Worm (Caenorhabditis elegans) whole organism, late embryonic: ENCODE measurements around the gene Y94H6A.12.

Source experiments
- C38D4.7 ChIP-seq: fragments of 200-800 bp; sonication (Bioruptor generic); optimal IDR thresholded peaks from 2 replicates; lab custom pipeline; 2018; ENCODE audit warnings: mild to moderate bottlenecking, missing genetic modification characterization, moderate library complexity, missing compliant biosample characterization
- K09A11.1 ChIP-seq: sonication (generic microtip); optimal IDR thresholded peaks from 2 replicates; lab custom pipeline; 2017; ENCODE audit warnings: antibody characterized with exemption, mild to moderate bottlenecking, missing genetic modification characterization, missing compliant biosample characterization; ENCODE audit not compliant: insufficient read depth
- T23F11.4 ChIP-seq: fragments of 200-800 bp; sonication (Bioruptor generic); optimal IDR thresholded peaks from 2 replicates; lab custom pipeline; 2018; ENCODE audit warnings: mild to moderate bottlenecking, missing genetic modification characterization, missing compliant biosample characterization
- Y22D7AL.16 ChIP-seq: sonication (generic microtip); optimal IDR thresholded peaks from 2 replicates; lab custom pipeline; 2016; ENCODE audit warnings: missing genetic modification characterization, missing compliant biosample characterization
- ahr-1 ChIP-seq: sonication (generic microtip); optimal IDR thresholded peaks from 2 replicates; lab custom pipeline; 2016; ENCODE audit warnings: missing genetic modification characterization, missing compliant biosample characterization
- ceh-18 ChIP-seq: sonication (generic microtip); optimal IDR thresholded peaks from 2 replicates; lab custom pipeline; 2016; ENCODE audit warnings: missing genetic modification characterization, missing compliant biosample characterization
- ceh-19 ChIP-seq: fragments of 200-800 bp; sonication (Bioruptor generic); optimal IDR thresholded peaks from 2 replicates; lab custom pipeline; 2018; ENCODE audit warnings: mild to moderate bottlenecking, missing genetic modification characterization, missing compliant biosample characterization
- ceh-2 ChIP-seq: sonication (generic microtip); optimal IDR thresholded peaks from 2 replicates; lab custom pipeline; 2016; ENCODE audit warnings: missing genotype, missing genetic modification characterization, missing compliant biosample characterization
- ceh-22 ChIP-seq: sonication (generic microtip); optimal IDR thresholded peaks from 2 replicates; lab custom pipeline; 2017; ENCODE audit warnings: missing biosample characterization, missing genetic modification characterization
- ceh-24 ChIP-seq: sonication (generic microtip); optimal IDR thresholded peaks from 2 replicates; lab custom pipeline; 2016; ENCODE audit warnings: mild to moderate bottlenecking, missing genetic modification characterization, missing compliant biosample characterization
- ceh-31 ChIP-seq: sonication (generic microtip); optimal IDR thresholded peaks from 2 replicates; lab custom pipeline; 2016; ENCODE audit warnings: missing genetic modification characterization, missing compliant biosample characterization
- ceh-34 ChIP-seq: sonication (generic microtip); optimal IDR thresholded peaks from 2 replicates; lab custom pipeline; 2016; ENCODE audit warnings: mild to moderate bottlenecking, missing genetic modification characterization, missing compliant biosample characterization
- ceh-45 ChIP-seq: fragments of 200-800 bp; sonication (Bioruptor generic); IDR thresholded peaks from 2 replicates; pipeline ENCODE4 v1.3.6; 2022; ENCODE audit warnings: missing genetic modification reagents, missing genetic modification characterization, missing compliant biosample characterization
- ceh-48 ChIP-seq: sonication (generic microtip); optimal IDR thresholded peaks from 2 replicates; lab custom pipeline; 2016; ENCODE audit warnings: missing genetic modification characterization, inconsistent platforms, missing compliant biosample characterization
- ceh-9 ChIP-seq: sonication (generic microtip); optimal IDR thresholded peaks from 2 replicates; lab custom pipeline; 2016; ENCODE audit warnings: mild to moderate bottlenecking, missing genetic modification characterization, inconsistent platforms, missing compliant biosample characterization
- che-1 ChIP-seq: sonication (generic microtip); optimal IDR thresholded peaks from 2 replicates; lab custom pipeline; 2016; ENCODE audit warnings: mild to moderate bottlenecking, missing genetic modification characterization, missing compliant biosample characterization
- dmd-4 ChIP-seq: sonication (generic microtip); optimal IDR thresholded peaks from 2 replicates; lab custom pipeline; 2016; ENCODE audit warnings: borderline replicate concordance, missing genetic modification characterization, missing compliant biosample characterization
- elt-2 ChIP-seq: sonication (generic microtip); optimal IDR thresholded peaks from 2 replicates; lab custom pipeline; 2016; ENCODE audit warnings: missing genetic modification reagents, missing genetic modification characterization, missing compliant biosample characterization
- ets-4 ChIP-seq: sonication (generic microtip); optimal IDR thresholded peaks from 2 replicates; lab custom pipeline; 2016; ENCODE audit warnings: missing genetic modification characterization, missing compliant biosample characterization
- eyg-1 ChIP-seq: sonication (generic microtip); optimal IDR thresholded peaks from 2 replicates; lab custom pipeline; 2016; ENCODE audit warnings: missing genotype, missing genetic modification characterization, missing compliant biosample characterization
- fax-1 ChIP-seq: sonication (generic microtip); optimal IDR thresholded peaks from 2 replicates; lab custom pipeline; 2016; ENCODE audit warnings: missing genotype, missing genetic modification characterization, missing compliant biosample characterization
- fkh-6 ChIP-seq: sonication (generic microtip); optimal IDR thresholded peaks from 2 replicates; lab custom pipeline; 2016; ENCODE audit warnings: missing genetic modification characterization, missing compliant biosample characterization
- hlh-15 ChIP-seq: sonication (generic microtip); optimal IDR thresholded peaks from 2 replicates; lab custom pipeline; 2016; ENCODE audit warnings: missing genetic modification characterization, missing compliant biosample characterization
- hlh-8 ChIP-seq: sonication (generic microtip); optimal IDR thresholded peaks from 2 replicates; lab custom pipeline; 2016; ENCODE audit warnings: missing genotype, missing genetic modification characterization, missing compliant biosample characterization
- lim-6 ChIP-seq: sonication (generic microtip); optimal IDR thresholded peaks from 2 replicates; lab custom pipeline; 2016; ENCODE audit warnings: missing genetic modification characterization, missing compliant biosample characterization
- lin-11 ChIP-seq: fragments of 200-800 bp; sonication (Bioruptor generic); optimal IDR thresholded peaks from 2 replicates; lab custom pipeline; 2018; ENCODE audit warnings: mild to moderate bottlenecking, missing genetic modification characterization, missing compliant biosample characterization
- mec-3 ChIP-seq: sonication (generic microtip); optimal IDR thresholded peaks from 2 replicates; lab custom pipeline; 2016; ENCODE audit warnings: borderline replicate concordance, missing genetic modification characterization, missing compliant biosample characterization
- nfya-1 ChIP-seq: sonication (generic microtip); optimal IDR thresholded peaks from 2 replicates; lab custom pipeline; 2017; ENCODE audit warnings: missing genetic modification characterization, mild to moderate bottlenecking, missing compliant biosample characterization, antibody characterized with exemption, moderate library complexity
- nhr-11 ChIP-seq: fragments of 150-350 bp; optimal IDR thresholded peaks from 2 replicates; lab custom pipeline; 2014; ENCODE audit warnings: missing biosample characterization, missing genetic modification characterization
- odd-2 ChIP-seq: sonication (generic microtip); optimal IDR thresholded peaks from 2 replicates; lab custom pipeline; 2017; ENCODE audit warnings: antibody characterized with exemption, mild to moderate bottlenecking, missing genetic modification characterization, missing compliant biosample characterization
- pax-1 ChIP-seq: fragments of 150-350 bp; optimal IDR thresholded peaks from 2 replicates; lab custom pipeline; 2014; ENCODE audit warnings: missing biosample characterization, missing genetic modification characterization
- pqm-1 ChIP-seq: sonication (generic microtip); optimal IDR thresholded peaks from 2 replicates; lab custom pipeline; 2016; ENCODE audit warnings: missing genetic modification characterization, missing compliant biosample characterization
- pros-1 ChIP-seq: fragments of 150-350 bp; optimal IDR thresholded peaks from 2 replicates; lab custom pipeline; 2014; ENCODE audit warnings: missing biosample characterization, missing genetic modification reagents, missing genetic modification characterization
- ref-2 ChIP-seq: sonication (generic microtip); optimal IDR thresholded peaks from 2 replicates; lab custom pipeline; 2016; ENCODE audit warnings: missing genetic modification characterization, missing compliant biosample characterization
- rnt-1 ChIP-seq: sonication (generic microtip); optimal IDR thresholded peaks from 2 replicates; lab custom pipeline; 2016; ENCODE audit warnings: missing genetic modification characterization, missing compliant biosample characterization
- sdc-2 ChIP-seq: sonication (generic microtip); optimal IDR thresholded peaks from 2 replicates; lab custom pipeline; 2016; ENCODE audit warnings: missing genotype, missing genetic modification characterization, missing compliant biosample characterization
- syd-9 ChIP-seq: sonication (generic microtip); optimal IDR thresholded peaks from 2 replicates; lab custom pipeline; 2016; ENCODE audit warnings: mild to moderate bottlenecking, missing genetic modification characterization, moderate library complexity, missing compliant biosample characterization
- tbx-7 ChIP-seq: sonication (generic microtip); optimal IDR thresholded peaks from 2 replicates; lab custom pipeline; 2016; ENCODE audit warnings: missing genotype, missing genetic modification characterization, missing compliant biosample characterization
- ttx-3 ChIP-seq: sonication (generic microtip); optimal IDR thresholded peaks from 2 replicates; lab custom pipeline; 2016; ENCODE audit warnings: missing genetic modification reagents, missing genetic modification characterization, missing compliant biosample characterization
- unc-42 ChIP-seq: sonication (generic microtip); optimal IDR thresholded peaks from 2 replicates; lab custom pipeline; 2016; ENCODE audit warnings: missing genotype, missing genetic modification characterization, missing compliant biosample characterization
- zip-5 ChIP-seq: sonication (generic microtip); optimal IDR thresholded peaks from 2 replicates; lab custom pipeline; 2016; ENCODE audit warnings: missing genetic modification characterization, missing compliant biosample characterization

Y94H6A.12 gene

ce11 chrIV:2758079-2758478 is 45.2 kb upstream of the Y94H6A.12 start:
- TF ChIP-seq ceh-34 (tag; lab: Kevin White, UChicago) (no peak), elt-2 (no peak), ttx-3 (tag; lab: Kevin White, UChicago) (no peak), sdc-2 (no peak), nfya-1 (tag; lab: Kevin White, UChicago) (no peak), mec-3 (tag; lab: Kevin White, UChicago) (no peak), ceh-22 (tag; lab: Kevin White, UChicago) (no peak), hlh-15 (tag; lab: Kevin White, UChicago) (no peak), zip-5 (tag; lab: Kevin White, UChicago) (no peak), Y22D7AL.16 (tag; lab: Kevin White, UChicago) (no peak), pax-1 (no peak), unc-42 (tag; lab: Kevin White, UChicago) (no peak), ref-2 (tag; lab: Kevin White, UChicago) (no peak), lim-6 (tag; lab: Kevin White, UChicago) (no peak), syd-9 (tag; lab: Kevin White, UChicago) (no peak), ceh-48 (tag; lab: Kevin White, UChicago) (no peak), hlh-8 (tag; lab: Kevin White, UChicago) (no peak), lin-11 (tag; lab: Kevin White, UChicago) (no peak), pros-1 (tag; lab: Kevin White, UChicago) (no peak), ahr-1 (tag; lab: Kevin White, UChicago) (no peak)

- TF ChIP-seq tbx-7 (no peak), eyg-1 (tag; lab: Kevin White, UChicago) (no peak), fax-1 (tag; lab: Kevin White, UChicago) (no peak), dmd-4 (tag; lab: Kevin White, UChicago) (no peak), sdc-2 (no peak), ceh-19 (no peak), ceh-31 (tag; lab: Kevin White, UChicago) (no peak), syd-9 (tag; lab: Kevin White, UChicago) (no peak)
These were observed 40.7 kb upstream of the Y94H6A.12 start for ce11 chrIV:2753541-2753940.

ce11 chrIV:2751568-2751967 is 38.7 kb upstream of the Y94H6A.12 start, which contains the start of gene Y54G2A.41:
TSS of gene Y54G2A.41 (plus strand) at chrIV:2751868.
- TF ChIP-seq odd-2 (tag; lab: Kevin White, UChicago) (no peak), ttx-3 (tag; lab: Kevin White, UChicago) (no peak), unc-42 (tag; lab: Kevin White, UChicago) (no peak), ets-4 (no peak), fkh-6 (tag; lab: Kevin White, UChicago) (no peak), K09A11.1 (no peak), rnt-1 (no peak), ceh-18 (tag; lab: Kevin White, UChicago) (no peak), T23F11.4 (GFP tag; lab: Kevin White, UChicago) (no peak), ceh-9 (no peak)

- no peak for TF ChIP-seq tbx-7
- TF ChIP-seq fax-1 (tag; lab: Kevin White, UChicago) = no peak
- no peak for TF ChIP-seq C38D4.7 (GFP tag; lab: Kevin White, UChicago)
- TF ChIP-seq T23F11.4 (GFP tag; lab: Kevin White, UChicago) = no peak
- TF ChIP-seq rnt-1 = no peak
- TF ChIP-seq dmd-4 (tag; lab: Kevin White, UChicago) = no peak
- TF ChIP-seq ceh-24 (tag; lab: Kevin White, UChicago) = no peak
- no peak for TF ChIP-seq pqm-1 (tag; lab: Kevin White, UChicago)
- TF ChIP-seq mec-3 (tag; lab: Kevin White, UChicago) = no peak
- TF ChIP-seq pros-1 (tag; lab: Kevin White, UChicago) = no peak
- TF ChIP-seq ceh-2 (tag; lab: Kevin White, UChicago) = no peak
- no peak for TF ChIP-seq che-1
- TF ChIP-seq lim-6 (tag; lab: Kevin White, UChicago) = no peak
- TF ChIP-seq nhr-11 (tag; lab: Kevin White, UChicago) = no peak
- TF ChIP-seq ceh-48 (tag; lab: Kevin White, UChicago) = no peak
- TF ChIP-seq ceh-45 (GFP tag; lab: Robert Waterston, UW) = no peak
These were observed 37.8 kb upstream of the Y94H6A.12 start for ce11 chrIV:2750607-2751006.
